Fruit fly (Drosophila melanogaster) ovary, adult (tissue): ENCODE measurements around the gene Cyp4ac1.

Experiments
- CG17801 ChIP-seq: fragments of 200-800 bp; optimal IDR thresholded peaks from 2 replicates; lab custom pipeline; 2019; ENCODE audit warnings: missing biosample characterization, mild to moderate bottlenecking, missing genetic modification characterization, moderate library complexity; ENCODE audit not compliant: partially characterized antibody

The Cyp4ac1 gene

DNA sequence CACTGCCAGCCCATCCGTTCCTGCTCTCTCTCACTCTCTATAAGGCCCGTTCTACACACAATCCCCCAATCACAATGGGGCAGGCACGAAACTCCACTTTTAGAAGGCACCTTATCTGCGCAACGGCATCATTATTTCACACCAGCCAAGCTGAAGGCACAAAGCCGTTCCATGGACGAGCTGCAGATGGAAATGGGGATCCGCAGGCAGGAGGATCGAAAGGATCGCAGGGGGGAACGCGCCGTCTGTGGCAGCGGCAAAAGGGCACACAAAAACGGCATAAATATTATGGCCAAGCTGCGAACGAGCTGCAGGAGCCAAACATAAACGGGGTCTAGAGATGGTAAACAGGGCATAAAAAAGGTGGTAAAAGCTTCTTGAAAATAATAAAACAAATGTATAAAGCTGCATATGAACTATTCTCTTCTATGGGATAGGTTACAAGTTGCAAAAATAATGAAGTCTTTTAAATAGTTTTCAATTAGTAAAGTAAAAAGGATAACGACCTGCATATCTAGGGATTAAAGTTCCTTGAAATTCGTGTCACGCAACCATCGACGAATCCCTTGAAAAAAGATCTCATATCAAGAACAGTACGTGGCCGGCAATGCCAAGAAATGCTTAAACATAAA lies 11.3 kb upstream of the Cyp4ac1 start:
- TF ChIP-seq CG17801 (GFP tag; lab: Kevin White, UChicago), result no peak

DNA sequence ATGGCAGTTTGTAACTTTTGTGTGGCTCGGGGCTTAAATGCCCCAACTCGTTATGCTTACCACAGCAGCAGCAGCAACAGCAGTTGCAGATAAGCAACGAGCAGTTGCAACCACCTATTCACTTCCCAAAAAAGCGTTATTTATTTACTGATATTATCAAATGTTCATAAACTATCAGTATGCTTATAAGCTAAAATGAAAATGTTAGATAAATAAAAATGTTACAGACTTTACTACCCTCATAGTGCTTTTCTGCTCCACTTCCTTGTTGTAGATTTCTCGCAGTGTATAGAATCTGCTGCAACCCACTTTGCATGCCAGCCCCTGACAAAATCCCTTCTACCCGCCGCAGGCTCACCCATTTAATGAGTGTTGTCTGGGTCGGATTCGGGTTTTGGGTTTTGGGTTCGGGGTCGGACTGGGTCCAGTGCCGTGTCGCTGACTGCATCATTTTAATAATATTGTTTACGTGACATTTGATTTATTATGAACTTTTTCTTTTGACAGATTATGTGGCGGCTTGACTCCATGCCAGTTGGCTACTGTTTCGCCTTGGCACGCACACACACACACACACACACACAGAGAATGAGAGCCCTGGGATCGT lies 9.6 kb upstream of the Cyp4ac1 start:
- TF ChIP-seq CG17801 (GFP tag; lab: Kevin White, UChicago), result no peak

DNA sequence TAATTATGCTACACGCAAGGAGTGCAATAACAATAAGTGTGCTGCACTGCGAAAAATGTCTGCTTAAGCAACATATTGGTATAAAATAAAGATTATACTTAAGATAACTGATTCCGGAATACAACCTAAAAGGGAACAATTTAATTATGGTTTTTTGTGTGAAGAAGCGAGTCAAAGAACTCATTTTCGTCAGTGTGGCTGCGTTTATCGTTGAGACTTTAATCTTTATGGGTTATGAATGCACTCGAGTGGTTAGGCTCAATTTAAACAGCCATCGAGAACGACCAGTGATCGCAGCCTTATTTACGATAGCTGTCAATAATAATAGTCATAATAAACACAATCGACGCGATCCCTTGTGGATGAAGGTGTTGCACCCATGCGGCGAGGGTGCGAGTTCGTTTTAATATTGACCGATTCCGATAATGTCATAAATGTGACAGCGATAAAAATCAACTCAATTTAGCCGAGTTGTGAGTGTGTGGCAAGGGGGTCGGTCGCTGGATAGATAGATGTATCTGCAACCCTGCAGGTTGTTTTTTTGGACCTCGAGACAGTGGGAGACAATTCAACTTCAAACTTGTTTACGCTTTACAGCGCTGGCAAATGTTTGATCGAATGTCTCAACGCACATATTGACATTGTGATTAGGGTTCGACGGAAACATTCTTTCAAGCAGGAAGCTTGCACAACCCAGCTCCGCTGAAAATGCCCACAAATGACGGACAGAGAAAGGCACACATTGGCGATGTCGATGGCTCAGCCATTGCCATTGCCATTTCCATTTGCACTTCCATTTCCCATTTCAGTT lies 7.6 kb upstream of the Cyp4ac1 start:
- no peak for TF ChIP-seq CG17801 (GFP tag; lab: Kevin White, UChicago)

DNA sequence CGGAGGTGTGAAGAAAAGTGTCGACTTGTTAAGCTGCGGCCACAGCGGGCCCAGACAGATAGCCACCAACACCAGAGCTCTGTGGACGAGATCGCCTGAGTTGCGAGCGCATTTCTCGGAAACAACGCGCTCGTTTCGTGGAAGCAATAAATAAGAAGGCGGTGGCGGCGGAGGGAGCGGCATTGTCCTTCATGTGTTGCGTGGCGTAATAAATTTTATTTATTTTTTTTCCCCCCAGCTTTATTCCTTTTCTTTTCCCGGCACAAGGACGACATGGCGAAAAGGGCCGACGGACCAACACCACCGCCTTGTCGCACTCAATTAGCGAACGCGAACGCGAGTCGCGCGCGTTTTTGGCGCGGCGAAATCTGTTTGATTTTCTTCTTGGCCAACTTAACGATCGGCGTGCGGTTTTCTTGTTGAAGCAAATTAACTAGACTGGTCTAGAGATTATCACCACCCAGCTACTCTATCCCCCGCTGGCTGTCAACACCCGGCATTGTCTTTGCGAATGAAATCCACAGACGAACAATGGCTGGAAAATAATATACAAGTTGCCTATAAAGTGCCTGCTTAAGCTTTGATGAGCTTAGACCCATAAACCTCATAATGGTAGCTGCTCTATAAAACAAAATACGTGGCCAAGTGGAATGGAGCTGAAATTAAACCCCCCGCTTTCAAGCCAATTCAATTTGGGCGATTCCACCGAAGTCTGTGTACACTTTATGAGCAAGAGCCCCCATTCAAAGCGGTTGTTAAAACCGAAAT lies 4.5 kb upstream of the Cyp4ac1 start:
- TF ChIP-seq CG17801 (GFP tag; lab: Kevin White, UChicago), result no peak

DNA sequence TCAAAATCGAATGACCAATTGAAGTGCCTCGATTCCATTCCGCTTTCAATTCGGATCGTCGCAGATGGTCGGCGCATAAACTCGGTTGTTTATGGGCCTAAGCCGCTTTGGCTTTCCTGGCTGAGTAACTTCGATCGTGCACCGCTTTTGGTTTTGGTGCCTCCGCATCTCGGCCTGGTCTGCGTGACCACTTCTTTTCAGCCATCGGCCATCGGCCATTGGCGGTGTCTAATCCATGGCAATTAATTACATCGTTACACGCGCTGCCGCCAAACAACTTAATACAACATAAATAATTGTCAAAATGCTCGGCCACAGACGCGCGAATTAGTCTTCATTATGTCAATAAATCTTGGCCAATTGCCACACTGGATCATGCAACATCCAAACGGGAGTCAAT lies 3.5 kb upstream of the Cyp4ac1 start:
- no peak for TF ChIP-seq CG17801 (GFP tag; lab: Kevin White, UChicago)

DNA sequence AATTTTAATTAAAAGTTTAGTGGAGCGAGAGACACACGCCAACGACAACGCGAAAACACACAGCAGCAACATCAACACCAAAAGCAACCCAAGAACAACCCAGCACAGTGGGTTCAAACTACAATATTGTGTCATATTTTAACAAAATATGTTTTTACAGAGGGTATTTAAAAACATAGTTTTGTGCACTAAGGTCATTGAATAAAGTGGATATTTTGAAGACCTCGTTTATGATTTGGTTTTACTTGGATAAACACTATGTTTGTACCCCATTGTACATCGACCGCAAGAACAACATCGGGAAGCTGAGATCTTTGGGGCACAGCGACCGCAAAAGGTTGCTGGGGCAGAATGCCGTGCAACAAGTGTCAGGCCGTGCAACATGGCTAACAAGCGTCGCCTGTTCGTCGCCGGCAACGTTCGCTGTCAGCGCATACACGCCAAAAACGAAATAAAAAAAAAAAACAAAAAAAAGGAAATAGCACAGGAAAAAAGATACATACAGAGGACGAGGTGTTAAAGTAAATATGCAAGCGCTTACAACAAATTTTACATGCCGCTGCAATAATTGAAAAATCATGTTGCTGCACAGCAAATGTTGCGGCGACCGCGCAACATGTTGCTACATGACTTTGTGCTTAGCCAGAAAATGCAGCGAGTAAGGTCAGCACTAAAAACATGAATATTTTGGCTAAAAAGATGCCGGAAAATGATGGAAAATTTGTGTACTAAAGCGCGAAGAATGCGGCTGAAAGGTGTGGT lies 2.4 kb upstream of the Cyp4ac1 start:
- no peak for TF ChIP-seq CG17801 (GFP tag; lab: Kevin White, UChicago)

DNA sequence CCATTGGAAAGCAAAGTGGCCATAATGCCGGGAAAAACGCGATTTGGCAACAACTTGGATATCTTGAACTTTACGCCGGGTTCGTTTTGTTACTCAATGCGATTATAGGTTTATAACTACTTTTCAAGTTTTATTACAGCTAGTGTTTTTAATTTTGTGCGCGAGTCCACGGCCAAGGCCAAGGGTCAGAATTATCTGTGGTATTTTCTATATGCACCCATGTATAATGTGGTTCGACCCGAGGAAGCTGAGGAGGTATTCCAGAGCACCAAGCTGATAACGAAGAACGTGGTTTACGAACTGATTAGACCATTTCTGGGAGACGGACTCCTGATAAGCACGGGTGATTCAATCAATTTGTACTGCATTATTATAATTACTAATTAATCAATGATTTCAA lies 356 bp downstream of the Cyp4ac1 start:
- no peak for TF ChIP-seq CG17801 (GFP tag; lab: Kevin White, UChicago)

DNA sequence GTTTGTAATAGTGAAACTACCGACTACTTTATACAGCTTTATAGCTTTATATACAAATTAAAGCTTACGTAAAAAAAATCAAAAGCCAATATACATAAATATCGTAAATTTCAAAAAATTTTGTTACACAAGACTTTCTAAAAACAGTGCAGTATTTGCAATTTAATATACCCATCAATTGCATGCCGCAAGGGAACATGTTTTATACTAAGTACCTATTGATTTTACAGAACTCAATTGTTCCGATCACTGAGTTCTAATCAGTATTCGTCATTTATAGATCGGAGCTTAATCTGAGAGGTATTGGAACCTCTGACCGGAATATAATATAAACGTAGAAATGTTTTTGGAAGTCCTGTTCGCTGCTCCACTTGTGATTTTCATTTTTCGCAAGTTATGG lies 2.3 kb downstream of the Cyp4ac1 start, which contains the start of gene Cyp4ac2:
Gene Cyp4ac2 (plus strand): TSS at position 301 of the 400 bp plus-strand sequence.
- no peak for TF ChIP-seq CG17801 (GFP tag; lab: Kevin White, UChicago)

DNA sequence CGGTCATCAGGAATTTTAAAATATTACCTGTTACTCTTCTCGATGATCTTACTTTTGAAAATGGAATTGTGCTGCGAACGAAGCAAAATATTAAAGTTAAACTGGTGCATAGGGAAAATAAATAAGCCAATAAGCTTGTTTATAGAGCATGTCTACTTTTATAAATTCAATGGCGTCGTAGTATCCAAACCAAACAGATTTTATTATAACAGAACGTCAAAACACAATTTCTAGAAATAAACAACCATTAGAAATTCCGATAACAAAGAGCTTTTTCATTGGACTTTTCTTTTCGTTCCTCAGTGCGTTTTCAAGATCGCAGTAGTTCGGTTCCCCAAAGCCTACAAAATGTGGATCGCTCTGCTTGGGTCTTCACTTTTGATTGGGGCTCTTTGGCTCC lies 4.4 kb downstream of the Cyp4ac1 start, which contains the start of gene Cyp4ac3:
Gene Cyp4ac3 (plus strand): TSS at position 301 of the 400 bp plus-strand sequence.
- TF ChIP-seq CG17801 (GFP tag; lab: Kevin White, UChicago), result no peak

DNA sequence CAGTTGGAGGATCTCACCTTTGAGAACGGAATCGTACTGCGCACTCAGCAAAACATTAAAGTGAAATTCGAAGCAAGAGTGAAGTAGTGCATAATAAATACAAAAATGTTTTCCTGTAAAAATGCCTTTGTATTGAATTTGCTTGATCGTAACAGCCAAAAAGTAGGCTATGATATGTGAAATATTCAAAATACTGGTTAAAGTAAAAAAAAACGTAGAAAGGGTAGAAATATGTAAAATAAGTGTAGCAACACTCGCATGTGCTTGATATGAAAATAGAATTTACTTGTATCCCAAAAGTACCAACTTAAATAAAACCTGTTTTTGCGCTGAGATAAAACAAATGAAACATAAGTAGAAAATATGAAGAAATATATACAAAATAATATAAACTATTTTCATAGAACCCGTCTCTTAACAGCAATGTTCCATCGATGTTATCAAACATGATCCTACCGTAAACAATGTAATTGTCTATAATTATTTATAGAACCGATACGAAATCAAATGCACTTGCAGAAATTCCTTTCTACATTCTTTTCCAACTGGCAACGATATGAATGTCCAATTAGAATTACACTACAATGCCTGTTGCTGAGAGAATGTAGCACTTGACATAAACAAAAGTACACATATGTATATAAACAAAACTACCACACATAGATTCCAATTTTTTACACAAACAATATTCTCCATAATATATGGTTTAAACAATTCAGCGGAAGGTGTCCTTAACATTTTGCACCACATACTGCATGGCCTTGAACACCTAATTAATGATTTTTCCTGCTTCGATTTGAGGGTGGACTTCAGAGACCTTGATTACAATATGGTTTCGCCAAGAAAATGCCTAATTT lies 6.6 kb downstream of the Cyp4ac1 start:
- TF ChIP-seq CG17801 (GFP tag; lab: Kevin White, UChicago), result no peak

DNA sequence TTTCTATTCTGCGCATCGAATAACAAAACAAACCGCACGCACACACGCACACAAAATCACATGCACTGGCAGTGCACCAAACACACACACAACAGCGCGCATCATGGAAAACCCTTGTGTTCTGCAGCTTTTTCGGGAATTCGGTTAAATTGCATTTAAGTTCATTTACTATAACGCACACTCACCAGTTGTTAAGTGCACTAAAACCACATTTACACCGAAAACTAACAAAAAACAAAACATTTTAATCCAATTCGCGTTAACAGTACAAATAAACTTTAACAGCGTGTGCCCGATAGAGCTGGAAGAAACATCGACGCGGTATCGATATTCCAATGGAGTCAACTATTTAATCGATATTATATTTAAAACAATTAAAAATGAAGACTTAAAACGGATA lies 7.3 kb downstream of the Cyp4ac1 start, which contains the start of gene tkv:
Gene tkv (minus strand): TSS at position 304 of the 400 bp plus-strand sequence.
- TF ChIP-seq CG17801 (GFP tag; lab: Kevin White, UChicago), result no peak

DNA sequence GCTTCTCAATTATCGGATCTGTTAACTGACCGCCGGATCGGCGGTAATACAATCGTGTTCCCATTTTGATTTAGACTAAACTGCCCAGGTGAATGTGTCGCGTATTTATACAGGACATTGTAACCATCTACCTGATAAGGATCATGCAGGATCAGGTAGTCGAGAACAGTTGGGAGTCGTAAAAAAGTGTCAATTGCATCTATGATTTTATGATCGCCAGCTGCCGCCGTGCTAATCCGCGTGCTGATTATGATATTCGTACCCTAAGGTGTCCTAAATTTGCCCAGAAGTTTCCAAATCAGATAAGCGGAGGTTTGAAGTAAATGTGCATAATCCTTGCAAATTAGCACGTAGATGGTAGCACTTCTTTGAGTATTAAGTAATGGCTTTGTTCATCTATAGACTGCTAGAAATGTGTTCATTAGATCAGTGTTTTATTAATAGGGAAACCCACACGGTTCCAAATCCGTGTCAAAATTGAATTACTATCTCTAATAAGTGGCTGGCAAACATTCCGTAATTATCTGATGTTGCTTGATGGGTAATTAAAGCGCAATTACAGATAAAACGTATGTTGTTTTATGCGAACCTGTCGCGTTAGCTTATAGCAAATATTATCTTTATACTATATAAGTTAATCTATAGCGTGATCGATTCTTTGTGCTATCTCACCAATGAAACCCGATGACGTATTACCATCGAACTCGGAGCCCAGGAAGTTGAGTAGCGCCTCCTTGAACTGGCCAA lies 13.6 kb downstream of the Cyp4ac1 start:
- no peak for TF ChIP-seq CG17801 (GFP tag; lab: Kevin White, UChicago)
